Fruit fly (Drosophila melanogaster) whole organism, embryonic: ENCODE measurements around the gene mino.

Experiments used
- Atf3 ChIP-seq: fragments of 200-800 bp; sonication (Bioruptor generic); optimal IDR thresholded peaks from 3 replicates; lab custom pipeline; 2016; ENCODE audit warnings: missing biosample characterization, missing genetic modification characterization
- CG14014 ChIP-seq: fragments of 200-800 bp; sonication (Bioruptor generic); IDR thresholded peaks from 2 replicates; pipeline ENCODE4 v1.3.6; 2022; ENCODE audit warnings: missing biosample characterization, missing genetic modification characterization
- CG17361 ChIP-seq: fragments of 200-800 bp; sonication (Bioruptor generic); IDR thresholded peaks from 3 replicates; pipeline ENCODE4 v1.3.6; 2022; ENCODE audit warnings: missing biosample characterization, missing genetic modification characterization
- CG2875 ChIP-seq: fragments of 200-800 bp; sonication (Bioruptor generic); optimal IDR thresholded peaks from 2 replicates; lab custom pipeline; 2017; ENCODE audit warnings: missing biosample characterization, mild to moderate bottlenecking, missing genetic modification characterization, missing genetic modification reagents
- CG31224 ChIP-seq: fragments of 200-800 bp; sonication (Bioruptor generic); IDR thresholded peaks from 2 replicates; pipeline ENCODE4 v1.3.6; 2022; ENCODE audit warnings: missing biosample characterization, missing genetic modification characterization
- CG3163 ChIP-seq: fragments of 200-800 bp; sonication (Bioruptor generic); optimal IDR thresholded peaks from 3 replicates; lab custom pipeline; 2016; ENCODE audit warnings: missing biosample characterization, missing genetic modification characterization
- CG4328 ChIP-seq: fragments of 200-800 bp; sonication (Bioruptor generic); optimal IDR thresholded peaks from 3 replicates; lab custom pipeline; 2017; ENCODE audit warnings: missing biosample characterization, missing genetic modification reagents, missing genetic modification characterization
- CG4404 ChIP-seq: fragments of 200-800 bp; sonication (Bioruptor generic); IDR thresholded peaks from 2 replicates; pipeline ENCODE4 v1.3.6; 2022; ENCODE audit warnings: missing biosample characterization, missing genetic modification characterization
- CG9727 ChIP-seq: fragments of 200-800 bp; sonication (Bioruptor generic); optimal IDR thresholded peaks from 3 replicates; lab custom pipeline; 2017; ENCODE audit warnings: missing biosample characterization, mild to moderate bottlenecking, missing genetic modification characterization
- CG9876 ChIP-seq: fragments of 200-800 bp; sonication (Bioruptor generic); optimal IDR thresholded peaks from 2 replicates; lab custom pipeline; 2016; ENCODE audit warnings: missing biosample characterization, missing genetic modification characterization
- Drgx ChIP-seq: fragments of 200-800 bp; sonication (Bioruptor generic); IDR thresholded peaks from 2 replicates; pipeline ENCODE4 v1.3.6; 2022; ENCODE audit warnings: missing biosample characterization, missing genetic modification characterization
- E2f2 ChIP-seq: fragments of 200-800 bp; sonication (Bioruptor generic); IDR thresholded peaks from 2 replicates; pipeline ENCODE4 v1.3.6; 2022; ENCODE audit warnings: missing biosample characterization, missing genetic modification characterization
- Eip74EF ChIP-seq, 2 experiments: fragments of 200-800 bp in 1 of 2; fragments of >200 bp in 1 of 2; sonication (Bioruptor generic) in 1 of 2; optimal IDR thresholded peaks; 2 replicates each; lab custom pipeline; 2017 to 2019; ENCODE audit warnings: missing biosample characterization in 2 of 2, missing genetic modification characterization in 2 of 2, mild to moderate bottlenecking in 1 of 2, moderate library complexity in 1 of 2
- Gug ChIP-seq: fragments of 200-800 bp; sonication (Bioruptor generic); IDR thresholded peaks from 4 replicates; pipeline ENCODE4 v1.3.6; 2022; ENCODE audit warnings: missing biosample characterization, missing genetic modification characterization
- HLH54F ChIP-seq: fragments of 200-800 bp; sonication (Bioruptor generic); optimal IDR thresholded peaks from 3 replicates; lab custom pipeline; 2016; ENCODE audit warnings: missing biosample characterization, missing genetic modification characterization
- HmgZ ChIP-seq: fragments of 200-800 bp; sonication (Bioruptor generic); optimal IDR thresholded peaks from 2 replicates; lab custom pipeline; 2018; ENCODE audit warnings: missing biosample characterization, mild to moderate bottlenecking, missing genetic modification characterization
- Hr78 ChIP-seq, 2 experiments: fragments of 200-800 bp in 1 of 2; fragments of >200 bp in 1 of 2; sonication (Bioruptor generic) in 1 of 2; optimal IDR thresholded peaks; 2 replicates each; lab custom pipeline; 2017 to 2019; ENCODE audit warnings: missing biosample characterization in 2 of 2, missing genetic modification characterization in 2 of 2, mild to moderate bottlenecking in 1 of 2, moderate library complexity in 1 of 2
- Lhr ChIP-seq: fragments of 200-800 bp; sonication (Bioruptor generic); optimal IDR thresholded peaks from 3 replicates; lab custom pipeline; 2017; ENCODE audit warnings: mild to moderate bottlenecking, missing biosample characterization, missing genetic modification reagents, missing genetic modification characterization
- MTF-1 ChIP-seq: fragments of 200-800 bp; sonication (Bioruptor generic); optimal IDR thresholded peaks from 2 replicates; lab custom pipeline; 2018; ENCODE audit warnings: missing biosample characterization, mild to moderate bottlenecking, missing genetic modification characterization, borderline replicate concordance
- Nf-YC ChIP-seq: fragments of 200-800 bp; optimal IDR thresholded peaks from 3 replicates; lab custom pipeline; 2019; ENCODE audit warnings: missing biosample characterization, mild to moderate bottlenecking, missing genetic modification characterization, moderate library complexity
- NfI ChIP-seq: fragments of 200-800 bp; sonication (Bioruptor generic); optimal IDR thresholded peaks from 3 replicates; lab custom pipeline; 2018; ENCODE audit warnings: missing biosample characterization, mild to moderate bottlenecking, missing genetic modification characterization, moderate library complexity
- PHDP ChIP-seq: fragments of 200-800 bp; sonication (Bioruptor generic); optimal IDR thresholded peaks from 3 replicates; lab custom pipeline; 2018; ENCODE audit warnings: missing biosample characterization, mild to moderate bottlenecking, missing genetic modification characterization, moderate library complexity
- Ravus ChIP-seq: fragments of 200-800 bp; sonication (Bioruptor generic); IDR thresholded peaks from 2 replicates; pipeline ENCODE4 v1.3.6; 2022; ENCODE audit warnings: missing biosample characterization, missing genetic modification characterization
- Sin3A ChIP-seq: fragments of >200 bp; optimal IDR thresholded peaks from 2 replicates; lab custom pipeline; 2018
- Spps ChIP-seq: fragments of 200-800 bp; sonication (Bioruptor generic); optimal IDR thresholded peaks from 2 replicates; lab custom pipeline; 2018; ENCODE audit warnings: missing biosample characterization, mild to moderate bottlenecking, missing genetic modification characterization
- YL-1 ChIP-seq: fragments of 200-800 bp; sonication (Bioruptor generic); optimal IDR thresholded peaks from 3 replicates; lab custom pipeline; 2017; ENCODE audit warnings: missing biosample characterization, mild to moderate bottlenecking, missing genetic modification characterization
- ato ChIP-seq: fragments of 200-800 bp; sonication (Bioruptor generic); IDR thresholded peaks from 2 replicates; pipeline ENCODE4 v1.3.6; 2022; ENCODE audit warnings: missing biosample characterization, missing genetic modification characterization; ENCODE audit not compliant: partially characterized antibody
- disco-r ChIP-seq: fragments of 200-800 bp; sonication (Bioruptor generic); optimal IDR thresholded peaks from 2 replicates; lab custom pipeline; 2016; ENCODE audit warnings: missing biosample characterization, missing genetic modification characterization
- dm ChIP-seq: fragments of 200-800 bp; sonication (Bioruptor generic); optimal IDR thresholded peaks from 3 replicates; lab custom pipeline; 2016; ENCODE audit warnings: missing biosample characterization, missing genetic modification characterization
- dmrt11E ChIP-seq: fragments of 200-800 bp; sonication (Bioruptor generic); optimal IDR thresholded peaks from 3 replicates; lab custom pipeline; 2018; ENCODE audit warnings: missing biosample characterization, mild to moderate bottlenecking, missing genetic modification characterization, moderate library complexity
- dysf ChIP-seq: fragments of 200-800 bp; sonication (Bioruptor generic); IDR thresholded peaks from 3 replicates; pipeline ENCODE4 v1.3.6; 2022; ENCODE audit warnings: missing biosample characterization, missing genetic modification characterization
- emc ChIP-seq: fragments of 200-800 bp; sonication (Bioruptor generic); optimal IDR thresholded peaks from 2 replicates; lab custom pipeline; 2016; ENCODE audit warnings: missing biosample characterization, missing genetic modification characterization
- exex ChIP-seq: fragments of 200-800 bp; sonication (Bioruptor generic); optimal IDR thresholded peaks from 4 replicates; lab custom pipeline; 2018; ENCODE audit warnings: missing biosample characterization, mild to moderate bottlenecking, missing genetic modification characterization, moderate library complexity
- grau ChIP-seq: fragments of 200-800 bp; optimal IDR thresholded peaks from 3 replicates; lab custom pipeline; 2019; ENCODE audit warnings: missing biosample characterization, mild to moderate bottlenecking, missing genetic modification characterization, moderate library complexity
- ind ChIP-seq: fragments of 200-800 bp; sonication (Bioruptor generic); optimal IDR thresholded peaks from 3 replicates; lab custom pipeline; 2016; ENCODE audit warnings: missing biosample characterization, missing genetic modification characterization
- klu ChIP-seq: fragments of 200-800 bp; sonication (Bioruptor generic); IDR thresholded peaks from 2 replicates; pipeline ENCODE4 v1.3.6; 2022; ENCODE audit warnings: missing biosample characterization, missing genetic modification characterization
- luna ChIP-seq: fragments of 200-800 bp; sonication (Bioruptor generic); optimal IDR thresholded peaks from 2 replicates; lab custom pipeline; 2016; ENCODE audit warnings: missing biosample characterization, missing genetic modification characterization
- oc ChIP-seq: fragments of 200-800 bp; sonication (Bioruptor generic); optimal IDR thresholded peaks from 2 replicates; lab custom pipeline; 2018; ENCODE audit warnings: missing biosample characterization, mild to moderate bottlenecking, missing genetic modification characterization, moderate library complexity
- p53 ChIP-seq: fragments of 200-800 bp; sonication (Bioruptor generic); optimal IDR thresholded peaks from 2 replicates; lab custom pipeline; 2016; ENCODE audit warnings: missing biosample characterization, missing genetic modification characterization
- pan ChIP-seq, 4 experiments: fragments of >200 bp in 3 of 4; fragments of 200-800 bp in 1 of 4; sonication (Bioruptor generic) in 1 of 4; optimal IDR thresholded peaks in 3 of 4; IDR thresholded peaks in 1 of 4; 2 replicates each; pipeline versions ENCODE4 v1.3.6 to Lab custom; 2017 to 2022; ENCODE audit warnings: missing biosample characterization in 2 of 4, missing genetic modification characterization in 2 of 4, mixed read lengths in 1 of 4
- pros ChIP-seq: fragments of 200-800 bp; sonication (Bioruptor generic); optimal IDR thresholded peaks from 3 replicates; lab custom pipeline; 2019; ENCODE audit warnings: missing biosample characterization, mild to moderate bottlenecking, missing genetic modification characterization, moderate library complexity
- pzg ChIP-seq: fragments of 200-800 bp; sonication (Bioruptor generic); optimal IDR thresholded peaks from 3 replicates; lab custom pipeline; 2018; ENCODE audit warnings: missing biosample characterization, mild to moderate bottlenecking, missing genetic modification characterization, moderate library complexity
- sc ChIP-seq, 3 experiments: fragments of >200 bp in 2 of 3; fragments of 200-800 bp in 1 of 3; sonication (Bioruptor generic) in 1 of 3; optimal IDR thresholded peaks; 2 replicates in 2 of 3; 3 replicates in 1 of 3; lab custom pipeline; 2017; ENCODE audit warnings: mild to moderate bottlenecking in 1 of 3, missing biosample characterization in 1 of 3, missing genetic modification characterization in 1 of 3, missing genetic modification reagents in 1 of 3
- shn ChIP-seq: fragments of 200-800 bp; sonication (Bioruptor generic); optimal IDR thresholded peaks from 3 replicates; lab custom pipeline; 2016; ENCODE audit warnings: missing biosample characterization, missing genetic modification characterization
- slbo ChIP-seq: fragments of 200-800 bp; sonication (Bioruptor generic); IDR thresholded peaks from 2 replicates; pipeline ENCODE4 v1.3.6; 2022; ENCODE audit warnings: missing biosample characterization, missing genetic modification characterization
- trh ChIP-seq: fragments of 200-800 bp; sonication (Bioruptor generic); optimal IDR thresholded peaks from 2 replicates; lab custom pipeline; 2016; ENCODE audit warnings: missing biosample characterization, missing genetic modification characterization
- ttk ChIP-seq: fragments of 200-800 bp; sonication (Bioruptor generic); IDR thresholded peaks from 2 replicates; pipeline ENCODE4 v2.1.2; 2022; ENCODE audit warnings: missing biosample characterization, missing genetic modification characterization
- tup ChIP-seq: fragments of 200-800 bp; sonication (Bioruptor generic); optimal IDR thresholded peaks from 2 replicates; lab custom pipeline; 2016; ENCODE audit warnings: missing biosample characterization, mild to moderate bottlenecking, missing genetic modification characterization, moderate library complexity
- wdn ChIP-seq: fragments of 200-800 bp; sonication (Bioruptor generic); IDR thresholded peaks from 2 replicates; pipeline ENCODE4 v1.3.6; 2022; ENCODE audit warnings: missing biosample characterization, missing genetic modification characterization

The mino gene

DNA sequence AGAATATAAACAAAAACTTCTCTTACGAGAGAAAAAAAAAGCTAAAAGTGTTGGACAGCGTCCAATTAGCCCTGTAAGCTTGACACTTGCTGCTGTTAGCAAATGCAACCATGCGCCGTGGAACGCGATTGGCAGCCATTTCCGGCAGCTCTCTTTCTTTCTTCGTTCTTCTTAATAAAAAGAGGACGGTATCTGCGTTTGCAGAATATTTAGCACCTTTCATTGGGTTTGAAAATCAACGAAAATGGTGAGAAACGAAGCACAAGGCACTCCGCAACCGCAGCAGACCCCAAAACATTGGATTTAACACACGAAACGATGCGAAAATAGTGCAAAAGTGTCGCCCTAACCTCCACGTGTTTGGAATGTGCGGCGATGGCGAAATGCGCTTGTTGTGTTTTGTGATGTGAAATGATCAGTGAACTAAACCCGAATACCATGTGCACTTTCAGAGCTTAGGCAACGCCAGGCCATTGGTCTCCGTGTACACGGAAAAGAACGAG is 2.3 kb upstream of the mino start, which contains the start of gene RpL4 (continued):
- TF ChIP-seq MTF-1 (GFP tag; lab: Kevin White, UChicago) (peak; percentile 96), pros (GFP tag; lab: Kevin White, UChicago) (peak; percentile 25), CG4404 (GFP tag; lab: Robert Waterston, UW) (0 out of 2 replicates have a peak, but pooled peaks have one; percentile 27), CG9727 (peak; percentile 93), HmgZ (tag; lab: Kevin White, UChicago) (peak; percentile 65), Ravus (GFP tag; lab: Robert Waterston, UW) (no peak; the same call in 1 of the 2 replicates), dmrt11E (tag; lab: Kevin White, UChicago) (peak; percentile 79), slbo (GFP tag; lab: Robert Waterston, UW) (peak; percentile 75), CG4328 (GFP tag; lab: Kevin White, UChicago) (peak; percentile 88), Lhr (GFP tag; lab: Kevin White, UChicago) (peak; percentile 89), Atf3 (peak; percentile 66), Hr78 (GFP tag; optimal IDR thresholded peaks at IDR 0.05; lab: Kevin White, UChicago) (peak in 1 of 2 experiments; percentile 19), ind (GFP tag; lab: Kevin White, UChicago) (peak; percentile 53), PHDP (tag; lab: Kevin White, UChicago) (peak; percentile 82), Sin3A (lab: Kevin White, UChicago) (no peak), emc (GFP tag; lab: Kevin White, UChicago) (peak; percentile 66), Spps (tag; lab: Kevin White, UChicago) (no peak), luna (GFP tag; lab: Kevin White, UChicago) (peak; percentile 79), trh (GFP tag; lab: Kevin White, UChicago) (peak; percentile 84), ato (GFP tag; lab: Robert Waterston, UW) (no peak), sc (optimal IDR thresholded peaks at IDR 0.05; lab: Kevin White, UChicago) (no peak), sc (GFP tag; optimal IDR thresholded peaks at IDR 0.05; lab: Kevin White, UChicago) (peak; percentile 88), YL-1 (GFP tag; lab: Kevin White, UChicago) (peak; percentile 98), disco-r (peak; percentile 74), oc (peak; percentile 44), Nf-YC (tag; lab: Kevin White, UChicago) (peak; percentile 38), klu (no peak), Gug (no peak; the same call in 3 of the 4 replicates), NfI (peak; percentile 96), E2f2 (GFP tag; lab: Robert Waterston, UW) (peak; percentile 51), CG14014 (GFP tag; lab: Robert Waterston, UW) (peak; percentile 61; the same call in 1 of the 2 replicates), pzg (GFP tag; lab: Kevin White, UChicago) (peak; percentile 45), ttk (GFP tag; lab: Robert Waterston, UW) (peak; percentile 70; the same call in 1 of the 2 replicates), dm (peak; percentile 94)
- TF ChIP-seq, all 482 proteins: peak for 383

DNA sequence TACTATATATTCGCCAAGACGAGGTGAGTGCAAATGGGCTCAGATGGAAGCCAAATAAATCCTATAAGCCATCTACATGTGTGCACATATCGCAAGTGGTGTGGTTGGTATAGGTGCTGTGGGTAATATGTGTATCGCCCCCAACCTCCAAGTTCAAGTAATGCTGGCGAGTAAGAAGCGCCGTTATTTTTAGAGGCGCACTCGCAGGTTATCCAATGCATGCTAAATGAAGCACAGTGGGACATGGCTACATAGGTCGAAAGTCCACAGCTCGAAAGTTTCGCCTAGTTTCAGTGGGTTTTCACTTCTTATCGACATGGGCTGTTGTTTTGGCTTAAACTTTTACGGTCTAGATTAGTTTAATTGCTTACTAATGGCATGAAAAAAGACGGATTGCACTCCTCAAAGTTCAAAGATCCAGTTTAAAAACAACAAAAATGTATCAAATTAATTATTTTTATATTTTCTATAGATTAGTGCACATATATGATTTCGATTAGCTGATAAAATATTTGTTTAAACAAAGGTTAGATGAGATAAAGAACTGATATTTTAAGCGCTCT is 1.1 kb downstream of the mino start:
- TF ChIP-seq HLH54F (no peak), exex (tag; lab: Kevin White, UChicago) (peak; percentile 24), dysf (0 out of 3 replicates have a peak, but pooled peaks have one; percentile 14), wdn (GFP tag; lab: Robert Waterston, UW) (no peak), Eip74EF (GFP tag; optimal IDR thresholded peaks at IDR 0.05; lab: Kevin White, UChicago) (no peak), CG31224 (GFP tag; lab: Robert Waterston, UW) (no peak), p53 (no peak), CG3163 (GFP tag; lab: Kevin White, UChicago) (no peak), CG9876 (GFP tag; lab: Kevin White, UChicago) (no peak), Drgx (0 out of 2 replicates have a peak, but pooled peaks have one; percentile 6), CG17361 (0 out of 3 replicates have a peak, but pooled peaks have one; percentile 34), pan (optimal IDR thresholded peaks at IDR 0.05; lab: Kevin White, UChicago) (no peak), pan (GFP tag; optimal IDR thresholded peaks at IDR 0.05 in 1 of 2, IDR thresholded peaks at IDR 0.05 in 1 of 2) (no peak), CG2875 (GFP tag; lab: Kevin White, UChicago) (no peak), shn (GFP tag; lab: Kevin White, UChicago) (no peak), grau (tag; lab: Kevin White, UChicago) (peak; percentile 41), tup (no peak)
